Worm (Caenorhabditis elegans): ENCODE data around the gene daao-1.

- no peak for TF ChIP-seq ZK546.5 (tag; optimal IDR thresholded peaks at IDR 0.05)
- TF ChIP-seq peb-1 (tag; optimal IDR thresholded peaks at IDR 0.05) = no peak
- TF ChIP-seq elt-1 (tag; optimal IDR thresholded peaks at IDR 0.05) = no peak
- peak in 1 of 2 experiments; percentile 32 for TF ChIP-seq lsy-2 (tag; optimal IDR thresholded peaks at IDR 0.05)
- no peak for TF ChIP-seq mab-5 (tag; optimal IDR thresholded peaks at IDR 0.05)
These were observed 937 bp upstream of the daao-1 start, which contains the start of gene Y69A2AR.28 for ce11 chrIV:2613011-2613503.

Data from whole organism, L2 larva.